Fruit fly (Drosophila melanogaster) whole organism, embryonic: ENCODE measurements around the gene CG6709.
A peak's percentile ranks its signal among the peaks of the same experiment; 100 is the strongest.

Source experiments
- BEAF-32 ChIP-seq: fragments of 200-800 bp; sonication (Bioruptor generic); optimal IDR thresholded peaks from 3 replicates; lab custom pipeline; 2017; ENCODE audit warnings: missing biosample characterization, missing genetic modification characterization, mild to moderate bottlenecking, moderate library complexity, missing genetic modification reagents
- Bdp1 ChIP-seq: fragments of 200-800 bp; sonication (Bioruptor generic); optimal IDR thresholded peaks from 3 replicates; lab custom pipeline; 2016; ENCODE audit warnings: missing biosample characterization, missing genetic modification characterization
- CG10565 ChIP-seq: fragments of 200-800 bp; sonication (Bioruptor generic); optimal IDR thresholded peaks from 3 replicates; lab custom pipeline; 2016; ENCODE audit warnings: missing biosample characterization, mild to moderate bottlenecking, missing genetic modification characterization
- CG10654 ChIP-seq: fragments of 200-800 bp; sonication (Bioruptor generic); optimal IDR thresholded peaks from 2 replicates; lab custom pipeline; 2016; ENCODE audit warnings: missing biosample characterization, missing genetic modification characterization
- CG13287 ChIP-seq: fragments of 200-800 bp; sonication (Bioruptor generic); IDR thresholded peaks from 2 replicates; pipeline ENCODE4 v1.3.6; 2022; ENCODE audit warnings: missing biosample characterization, missing genetic modification characterization; ENCODE audit not compliant: partially characterized antibody
- CG15011 ChIP-seq: fragments of 200-800 bp; sonication (Bioruptor generic); optimal IDR thresholded peaks from 3 replicates; lab custom pipeline; 2018; ENCODE audit warnings: missing biosample characterization, mild to moderate bottlenecking, missing genetic modification characterization
- CG15073 ChIP-seq: fragments of 200-800 bp; sonication (Bioruptor generic); optimal IDR thresholded peaks from 2 replicates; lab custom pipeline; 2016; ENCODE audit warnings: missing biosample characterization, missing genetic modification characterization
- CG1603 ChIP-seq: fragments of 200-800 bp; sonication (Bioruptor generic); optimal IDR thresholded peaks from 2 replicates; lab custom pipeline; 2019; ENCODE audit warnings: missing biosample characterization, mild to moderate bottlenecking, missing genetic modification characterization, moderate library complexity
- CG18599 ChIP-seq: fragments of 200-800 bp; sonication (Bioruptor generic); optimal IDR thresholded peaks from 3 replicates; lab custom pipeline; 2017; ENCODE audit warnings: missing biosample characterization, missing genetic modification characterization, mild to moderate bottlenecking, moderate library complexity, missing genetic modification reagents
- CG31388 ChIP-seq: fragments of 200-800 bp; sonication (Bioruptor generic); optimal IDR thresholded peaks from 2 replicates; lab custom pipeline; 2016; ENCODE audit warnings: missing biosample characterization, missing genetic modification characterization
- CG34224 ChIP-seq: fragments of 200-800 bp; sonication (Bioruptor generic); IDR thresholded peaks from 3 replicates; pipeline ENCODE4 v1.3.6; 2022; ENCODE audit warnings: missing biosample characterization, missing genetic modification characterization; ENCODE audit not compliant: partially characterized antibody
- CG34376 ChIP-seq: fragments of 200-800 bp; sonication (Bioruptor generic); optimal IDR thresholded peaks from 2 replicates; lab custom pipeline; 2018; ENCODE audit warnings: missing biosample characterization, mild to moderate bottlenecking, missing genetic modification characterization
- CG4328 ChIP-seq: fragments of 200-800 bp; sonication (Bioruptor generic); optimal IDR thresholded peaks from 3 replicates; lab custom pipeline; 2017; ENCODE audit warnings: missing biosample characterization, missing genetic modification reagents, missing genetic modification characterization
- CG4730 ChIP-seq: fragments of 200-800 bp; sonication (Bioruptor generic); IDR thresholded peaks from 2 replicates; pipeline ENCODE4 v1.3.6; 2022; ENCODE audit warnings: missing biosample characterization, missing genetic modification characterization
- CG6813 ChIP-seq: fragments of 200-800 bp; sonication (Bioruptor generic); optimal IDR thresholded peaks from 2 replicates; lab custom pipeline; 2017; ENCODE audit warnings: missing biosample characterization, missing genetic modification characterization, mild to moderate bottlenecking, moderate library complexity, missing genetic modification reagents
- CG7372 ChIP-seq: fragments of 200-800 bp; sonication (Bioruptor generic); IDR thresholded peaks from 2 replicates; pipeline ENCODE4 v1.3.6; 2022; ENCODE audit warnings: missing biosample characterization, missing genetic modification characterization
- CG7963 ChIP-seq: fragments of 200-800 bp; sonication (Bioruptor generic); IDR thresholded peaks from 3 replicates; pipeline ENCODE4 v1.3.6; 2022; ENCODE audit warnings: missing biosample characterization, missing genetic modification characterization; ENCODE audit not compliant: partially characterized antibody
- CG8281 ChIP-seq: fragments of 200-800 bp; sonication (Bioruptor generic); optimal IDR thresholded peaks from 2 replicates; lab custom pipeline; 2018; ENCODE audit warnings: missing biosample characterization, mild to moderate bottlenecking, missing genetic modification characterization, moderate library complexity
- Doc2 ChIP-seq: fragments of 200-800 bp; sonication (Bioruptor generic); IDR thresholded peaks from 2 replicates; pipeline ENCODE4 v1.3.6; 2022; ENCODE audit warnings: missing biosample characterization, missing genetic modification characterization
- Fer1 ChIP-seq: fragments of 200-800 bp; sonication (Bioruptor generic); optimal IDR thresholded peaks from 2 replicates; lab custom pipeline; 2017; ENCODE audit warnings: missing biosample characterization, mild to moderate bottlenecking, missing genetic modification characterization
- Hr51 ChIP-seq, 2 experiments: fragments of 200-800 bp; sonication (Bioruptor generic); optimal IDR thresholded peaks; 2 replicates in 1 of 2; 3 replicates in 1 of 2; lab custom pipeline; 2016 to 2018; ENCODE audit warnings: missing biosample characterization in 2 of 2, missing genetic modification characterization in 2 of 2, mild to moderate bottlenecking in 1 of 2, moderate library complexity in 1 of 2
- Hr78 ChIP-seq, 2 experiments: fragments of 200-800 bp in 1 of 2; fragments of >200 bp in 1 of 2; sonication (Bioruptor generic) in 1 of 2; optimal IDR thresholded peaks; 2 replicates each; lab custom pipeline; 2017 to 2019; ENCODE audit warnings: missing biosample characterization in 2 of 2, missing genetic modification characterization in 2 of 2, mild to moderate bottlenecking in 1 of 2, moderate library complexity in 1 of 2
- Max ChIP-seq: fragments of 200-800 bp; sonication (Bioruptor generic); optimal IDR thresholded peaks from 2 replicates; lab custom pipeline; 2016; ENCODE audit warnings: missing biosample characterization, mild to moderate bottlenecking, missing genetic modification characterization
- Mrtf ChIP-seq: fragments of 200-800 bp; sonication (Bioruptor generic); IDR thresholded peaks from 3 replicates; pipeline ENCODE4 v1.3.6; 2022; ENCODE audit warnings: missing biosample characterization, missing genetic modification characterization
- Myb ChIP-seq: fragments of 200-800 bp; sonication (Bioruptor generic); optimal IDR thresholded peaks from 2 replicates; lab custom pipeline; 2016; ENCODE audit warnings: missing biosample characterization, missing genetic modification characterization
- Optix ChIP-seq: fragments of 200-800 bp; sonication (Bioruptor generic); IDR thresholded peaks from 3 replicates; pipeline ENCODE4 v1.3.6; 2022; ENCODE audit warnings: missing biosample characterization, missing genetic modification characterization
- Ravus ChIP-seq: fragments of 200-800 bp; sonication (Bioruptor generic); IDR thresholded peaks from 2 replicates; pipeline ENCODE4 v1.3.6; 2022; ENCODE audit warnings: missing biosample characterization, missing genetic modification characterization
- Sox102F ChIP-seq: fragments of 200-800 bp; sonication (Bioruptor generic); optimal IDR thresholded peaks from 2 replicates; lab custom pipeline; 2018; ENCODE audit warnings: missing biosample characterization, mild to moderate bottlenecking, missing genetic modification characterization, moderate library complexity
- Sry-β ChIP-seq: fragments of 200-800 bp; sonication (Bioruptor generic); optimal IDR thresholded peaks from 2 replicates; lab custom pipeline; 2018; ENCODE audit warnings: missing biosample characterization, mild to moderate bottlenecking, missing genetic modification characterization, moderate library complexity
- TFAM ChIP-seq: fragments of 200-800 bp; sonication (Bioruptor generic); optimal IDR thresholded peaks from 2 replicates; lab custom pipeline; 2017; ENCODE audit warnings: missing biosample characterization, missing genetic modification characterization, inconsistent platforms
- Trl ChIP-seq, 3 experiments: fragments of >200 bp in 2 of 3; fragments of 200-800 bp in 1 of 3; sonication (Bioruptor generic) in 1 of 3; optimal IDR thresholded peaks; 2 replicates in 1 of 3; 3 replicates in 2 of 3; lab custom pipeline; 2016 to 2017; ENCODE audit warnings: missing biosample characterization in 1 of 3, missing genetic modification characterization in 1 of 3
- ac ChIP-seq: fragments of 200-800 bp; sonication (Bioruptor generic); optimal IDR thresholded peaks from 3 replicates; lab custom pipeline; 2017; ENCODE audit warnings: missing biosample characterization, mild to moderate bottlenecking, missing genetic modification characterization
- ase ChIP-seq: fragments of 200-800 bp; sonication (Bioruptor generic); IDR thresholded peaks from 3 replicates; pipeline ENCODE4 v1.3.6; 2022; ENCODE audit warnings: missing biosample characterization, missing genetic modification characterization
- ash1 ChIP-seq: fragments of 200-800 bp; sonication (Bioruptor generic); optimal IDR thresholded peaks from 2 replicates; lab custom pipeline; 2018; ENCODE audit warnings: missing biosample characterization, mild to moderate bottlenecking, missing genetic modification characterization
- btn ChIP-seq: fragments of 200-800 bp; sonication (Bioruptor generic); optimal IDR thresholded peaks from 2 replicates; lab custom pipeline; 2016; ENCODE audit warnings: missing biosample characterization, missing genetic modification characterization
- ci ChIP-seq: fragments of 200-800 bp; sonication (Bioruptor generic); IDR thresholded peaks from 3 replicates; pipeline ENCODE4 v1.3.6; 2022; ENCODE audit warnings: missing biosample characterization, missing genetic modification characterization
- croc ChIP-seq: fragments of 200-800 bp; sonication (Bioruptor generic); conservative IDR thresholded peaks from 3 replicates; pipeline ENCODE4 v1.3.6; 2022; ENCODE audit warnings: missing biosample characterization, missing genetic modification characterization
- gfzf ChIP-seq: fragments of 200-800 bp; sonication (Bioruptor generic); optimal IDR thresholded peaks from 2 replicates; lab custom pipeline; 2016; ENCODE audit warnings: missing biosample characterization, mild to moderate bottlenecking, missing genetic modification characterization, moderate library complexity
- gsb ChIP-seq: fragments of 200-800 bp; sonication (Bioruptor generic); IDR thresholded peaks from 2 replicates; pipeline ENCODE4 v1.3.6; 2022; ENCODE audit warnings: missing biosample characterization, missing genetic modification characterization
- lbe ChIP-seq: fragments of 200-800 bp; sonication (Bioruptor generic); optimal IDR thresholded peaks from 2 replicates; lab custom pipeline; 2016; ENCODE audit warnings: missing biosample characterization, mild to moderate bottlenecking, missing genetic modification characterization
- luna ChIP-seq: fragments of 200-800 bp; sonication (Bioruptor generic); optimal IDR thresholded peaks from 2 replicates; lab custom pipeline; 2016; ENCODE audit warnings: missing biosample characterization, missing genetic modification characterization
- otp ChIP-seq: fragments of 200-800 bp; sonication (Bioruptor generic); IDR thresholded peaks from 3 replicates; pipeline ENCODE4, ENCODE4 v1.3.6; 2022; ENCODE audit warnings: missing biosample characterization, missing genetic modification characterization
- p53 ChIP-seq: fragments of 200-800 bp; sonication (Bioruptor generic); optimal IDR thresholded peaks from 2 replicates; lab custom pipeline; 2016; ENCODE audit warnings: missing biosample characterization, missing genetic modification characterization
- ranshi ChIP-seq: fragments of 200-800 bp; sonication (Bioruptor generic); IDR thresholded peaks from 2 replicates; pipeline ENCODE4 v1.3.6; 2022; ENCODE audit warnings: missing biosample characterization, missing genetic modification characterization
- shn ChIP-seq: fragments of 200-800 bp; sonication (Bioruptor generic); optimal IDR thresholded peaks from 3 replicates; lab custom pipeline; 2016; ENCODE audit warnings: missing biosample characterization, missing genetic modification characterization
- slp2 ChIP-seq: fragments of 200-800 bp; sonication (Bioruptor generic); optimal IDR thresholded peaks from 2 replicates; lab custom pipeline; 2016; ENCODE audit warnings: missing biosample characterization, missing genetic modification characterization
- usp ChIP-seq: fragments of >200 bp; optimal IDR thresholded peaks from 2 replicates; lab custom pipeline; 2017; ENCODE audit warnings: missing biosample characterization, missing genetic modification characterization
- vfl ChIP-seq: fragments of 200-800 bp; sonication (Bioruptor generic); optimal IDR thresholded peaks from 2 replicates; lab custom pipeline; 2016; ENCODE audit warnings: missing biosample characterization, missing genetic modification characterization

The CG6709 gene

dm6 chr3L:9856430-9857218 is 37.9 kb downstream of the CG6709 start (continued):
- TF ChIP-seq Optix (GFP tag; lab: Robert Waterston, UW) (peak; percentile 60; the same call in 2 of the 3 replicates), lbe (no peak), CG4328 (peak; percentile 40), gfzf (GFP tag; lab: Kevin White, UChicago) (no peak), TFAM (GFP tag; lab: Kevin White, UChicago) (peak; percentile 57), Myb (GFP tag; lab: Kevin White, UChicago) (no peak), ash1 (GFP tag; lab: Kevin White, UChicago) (no peak), shn (no peak), Mrtf (peak; percentile 72; the same call in 2 of the 3 replicates), slp2 (GFP tag; lab: Kevin White, UChicago) (no peak), Ravus (GFP tag; lab: Robert Waterston, UW) (no peak; the same call in none of the 2 replicates), ranshi (GFP tag; lab: Robert Waterston, UW) (peak; percentile 81), CG15073 (no peak), ac (GFP tag; lab: Kevin White, UChicago) (peak; percentile 80), otp (peak; percentile 61; the same call in 2 of the 3 replicates), Trl (optimal IDR thresholded peaks at IDR 0.05; lab: Kevin White, UChicago) (no peak), Trl (GFP tag; optimal IDR thresholded peaks at IDR 0.05; lab: Kevin White, UChicago) (no peak), croc (GFP tag; lab: Robert Waterston, UW) (peak; percentile 85), CG7963 (GFP tag; lab: Robert Waterston, UW) (no peak), Hr78 (GFP tag; optimal IDR thresholded peaks at IDR 0.05; lab: Kevin White, UChicago) (peak in 1 of 2 experiments; percentile 74), ase (peak; percentile 83), Hr51 (GFP tag; optimal IDR thresholded peaks at IDR 0.05; lab: Kevin White, UChicago) (peak; percentile 32 to 85), usp (no peak), CG34224 (GFP tag; lab: Robert Waterston, UW) (no peak), Fer1 (GFP tag; lab: Kevin White, UChicago) (peak; percentile 61), Max (GFP tag; lab: Kevin White, UChicago) (peak; percentile 34), CG6813 (peak; percentile 72), btn (GFP tag; lab: Kevin White, UChicago) (no peak), CG8281 (tag; lab: Kevin White, UChicago) (peak; percentile 51), BEAF-32 (GFP tag; lab: Kevin White, UChicago) (no peak), CG10654 (peak; percentile 67), ci (peak; percentile 82; the same call in 1 of the 3 replicates), Sox102F (peak; percentile 90), gsb (GFP tag; lab: Robert Waterston, UW) (peak; percentile 39; the same call in 1 of the 2 replicates), p53 (GFP tag; lab: Kevin White, UChicago) (no peak), CG34376 (GFP tag; lab: Kevin White, UChicago) (no peak), CG18599 (peak; percentile 76), luna (no peak), Doc2 (GFP tag; lab: Robert Waterston, UW) (no peak), CG31388 (GFP tag; lab: Kevin White, UChicago) (peak; percentile 26), CG10565 (GFP tag; lab: Kevin White, UChicago) (no peak), vfl (GFP tag; lab: Kevin White, UChicago) (no peak), Sry-β (GFP tag; lab: Kevin White, UChicago) (peak; percentile 22), CG15011 (no peak), CG7372 (peak; percentile 62), Bdp1 (GFP tag; lab: Kevin White, UChicago) (no peak), CG1603 (tag; lab: Kevin White, UChicago) (peak; percentile 42), CG13287 (no peak), CG4730 (GFP tag; lab: Robert Waterston, UW) (peak; percentile 79)
